Fruit fly (Drosophila melanogaster) whole organism, adult: ENCODE measurements around the gene CG32984.

ENCODE experiments used
- CG11617 ChIP-seq: fragments of 200-800 bp; sonication (Bioruptor generic); optimal IDR thresholded peaks from 2 replicates; lab custom pipeline; 2017; ENCODE audit warnings: mild to moderate bottlenecking, missing biosample characterization, missing genetic modification reagents, missing genetic modification characterization
- CG12768 ChIP-seq: fragments of 200-800 bp; sonication (Bioruptor generic); optimal IDR thresholded peaks from 2 replicates; lab custom pipeline; 2017; ENCODE audit warnings: missing biosample characterization, missing genetic modification characterization, mild to moderate bottlenecking, moderate library complexity, missing genetic modification reagents
- CG14711 ChIP-seq: fragments of 200-800 bp; sonication (Bioruptor generic); optimal IDR thresholded peaks from 2 replicates; lab custom pipeline; 2018; ENCODE audit warnings: missing biosample characterization, mild to moderate bottlenecking, missing genetic modification characterization, moderate library complexity
- CG1620 ChIP-seq: fragments of 200-800 bp; sonication (Bioruptor generic); optimal IDR thresholded peaks from 2 replicates; lab custom pipeline; 2016; ENCODE audit warnings: missing biosample characterization, missing genetic modification characterization
- CG33017 ChIP-seq: fragments of 200-800 bp; sonication (Bioruptor generic); optimal IDR thresholded peaks from 2 replicates; lab custom pipeline; 2018; ENCODE audit warnings: missing biosample characterization, mild to moderate bottlenecking, missing genetic modification characterization, moderate library complexity
- CG5204 ChIP-seq: fragments of 200-800 bp; sonication (Bioruptor generic); optimal IDR thresholded peaks from 2 replicates; lab custom pipeline; 2016; ENCODE audit warnings: missing biosample characterization, missing genetic modification characterization
- CG7045 ChIP-seq: fragments of 200-800 bp; sonication (Bioruptor generic); optimal IDR thresholded peaks from 2 replicates; lab custom pipeline; 2017; ENCODE audit warnings: missing biosample characterization, mild to moderate bottlenecking, missing genetic modification characterization
- CG7101 ChIP-seq: fragments of 200-800 bp; sonication (Bioruptor generic); optimal IDR thresholded peaks from 2 replicates; lab custom pipeline; 2018; ENCODE audit warnings: missing biosample characterization, mild to moderate bottlenecking, missing genetic modification characterization, moderate library complexity
- Clk ChIP-seq: fragments of 200-800 bp; sonication (Bioruptor generic); optimal IDR thresholded peaks from 2 replicates; lab custom pipeline; 2017; ENCODE audit warnings: missing biosample characterization, missing genetic modification characterization
- Crg-1 ChIP-seq: fragments of 200-800 bp; sonication (Bioruptor generic); optimal IDR thresholded peaks from 2 replicates; lab custom pipeline; 2016; ENCODE audit warnings: missing biosample characterization, missing genetic modification characterization
- Hr96 ChIP-seq: fragments of 200-800 bp; sonication (Bioruptor generic); optimal IDR thresholded peaks from 2 replicates; lab custom pipeline; 2016; ENCODE audit warnings: missing biosample characterization, missing genetic modification characterization
- Mnt ChIP-seq: fragments of 200-800 bp; sonication (Bioruptor generic); optimal IDR thresholded peaks from 2 replicates; lab custom pipeline; 2016; ENCODE audit warnings: missing biosample characterization, mild to moderate bottlenecking, missing genetic modification characterization
- bab1 ChIP-seq: fragments of 200-800 bp; sonication (Bioruptor generic); optimal IDR thresholded peaks from 3 replicates; lab custom pipeline; 2019; ENCODE audit warnings: missing biosample characterization, mild to moderate bottlenecking, missing genetic modification characterization, moderate library complexity
- cic ChIP-seq: fragments of 200-800 bp; sonication (Bioruptor generic); optimal IDR thresholded peaks from 2 replicates; lab custom pipeline; 2017; ENCODE audit warnings: missing biosample characterization, mild to moderate bottlenecking, missing genetic modification characterization, moderate library complexity
- cnc ChIP-seq, 2 experiments: fragments of >200 bp; optimal IDR thresholded peaks; 2 replicates each; lab custom pipeline; 2017
- kay ChIP-seq: fragments of 200-800 bp; sonication (Bioruptor generic); peaks from one replicate; lab custom pipeline; 2016; ENCODE audit warnings: missing biosample characterization, missing genetic modification characterization, borderline replicate concordance
- ovo ChIP-seq: fragments of 200-800 bp; sonication (Bioruptor generic); optimal IDR thresholded peaks from 2 replicates; lab custom pipeline; 2016; ENCODE audit warnings: missing biosample characterization, missing genetic modification characterization
- pad ChIP-seq: fragments of 200-800 bp; sonication (Bioruptor generic); optimal IDR thresholded peaks from 3 replicates; lab custom pipeline; 2017; ENCODE audit warnings: missing biosample characterization, missing genetic modification characterization, mild to moderate bottlenecking, moderate library complexity, missing genetic modification reagents
- tj ChIP-seq: fragments of 200-800 bp; sonication (Bioruptor generic); optimal IDR thresholded peaks from 3 replicates; lab custom pipeline; 2017; ENCODE audit warnings: missing biosample characterization, mild to moderate bottlenecking, missing genetic modification characterization, moderate library complexity
- toe ChIP-seq: fragments of 200-800 bp; sonication (Bioruptor generic); optimal IDR thresholded peaks from 2 replicates; lab custom pipeline; 2016; ENCODE audit warnings: missing biosample characterization, missing genetic modification characterization

CG32984 gene

DNA sequence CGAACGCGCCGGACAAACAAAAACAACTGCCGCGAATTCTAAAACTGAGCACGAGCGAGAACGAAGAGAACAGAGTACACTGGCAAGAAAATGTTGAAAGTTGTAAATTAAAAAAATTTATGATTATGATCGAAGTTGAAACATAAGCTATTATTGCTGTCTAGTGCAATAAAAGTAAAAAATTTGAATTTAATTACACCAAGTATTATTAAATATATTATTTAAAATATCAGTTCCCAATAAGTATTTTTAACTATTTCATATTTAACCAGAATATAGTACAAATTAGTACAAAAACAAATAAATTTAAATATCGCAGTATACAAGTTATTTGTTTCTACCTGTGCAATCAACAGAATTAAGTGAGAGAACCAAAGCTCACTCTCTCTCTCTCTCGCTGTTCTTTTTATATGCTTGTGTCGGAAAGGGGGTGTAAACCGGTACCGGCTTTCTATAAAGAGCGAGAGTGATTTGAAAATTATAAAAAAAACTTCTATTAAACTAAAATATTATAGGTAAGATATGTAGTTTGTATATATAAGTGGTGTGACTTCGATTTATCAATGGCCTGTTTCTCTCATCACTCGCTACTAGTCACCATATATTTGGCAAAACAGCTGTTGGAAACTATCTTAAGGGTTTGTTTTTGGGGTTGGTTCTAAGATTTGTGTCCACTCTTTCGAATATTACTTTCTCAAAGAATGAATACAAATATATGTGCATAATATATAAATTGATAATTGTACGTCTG, 13.4 kb upstream of the CG32984 start, which contains the start of gene C1GalTA:
C1GalTA (minus strand) TSS at position 33 of the 751 bp plus-strand sequence.
- TF ChIP-seq bab1 (GFP tag; lab: Kevin White, UChicago): peak; percentile 99
- TF ChIP-seq CG12768: peak; percentile 98
- TF ChIP-seq kay (GFP tag; lab: Kevin White, UChicago): peak; percentile 67
- peak; percentile 35 for TF ChIP-seq CG1620
- TF ChIP-seq toe (GFP tag; lab: Kevin White, UChicago): peak; percentile 48
- TF ChIP-seq CG7045 (GFP tag; lab: Kevin White, UChicago): peak; percentile 98
- peak; percentile 88 for TF ChIP-seq Clk (GFP tag; lab: Kevin White, UChicago)
- TF ChIP-seq CG7101 (tag; lab: Kevin White, UChicago): peak; percentile 99
- peak; percentile 99 for TF ChIP-seq CG11617 (GFP tag; lab: Kevin White, UChicago)
- TF ChIP-seq Mnt (GFP tag; lab: Kevin White, UChicago): peak; percentile 66
- peak; percentile 97 for TF ChIP-seq CG14711
- TF ChIP-seq cnc (optimal IDR thresholded peaks at IDR 0.05; lab: Kevin White, UChicago): no peak
- TF ChIP-seq CG33017 (tag; lab: Kevin White, UChicago): peak; percentile 99
- TF ChIP-seq ovo (GFP tag; lab: Kevin White, UChicago): peak; percentile 74
- peak; percentile 72 for TF ChIP-seq CG5204 (GFP tag; lab: Kevin White, UChicago)
- peak; percentile 91 for TF ChIP-seq cic (GFP tag; lab: Kevin White, UChicago)
- TF ChIP-seq tj (GFP tag; lab: Kevin White, UChicago): peak; percentile 84
- peak; percentile 64 for TF ChIP-seq Hr96
- TF ChIP-seq pad (GFP tag; lab: Kevin White, UChicago): peak; percentile 89
- peak; percentile 90 for TF ChIP-seq Crg-1

DNA sequence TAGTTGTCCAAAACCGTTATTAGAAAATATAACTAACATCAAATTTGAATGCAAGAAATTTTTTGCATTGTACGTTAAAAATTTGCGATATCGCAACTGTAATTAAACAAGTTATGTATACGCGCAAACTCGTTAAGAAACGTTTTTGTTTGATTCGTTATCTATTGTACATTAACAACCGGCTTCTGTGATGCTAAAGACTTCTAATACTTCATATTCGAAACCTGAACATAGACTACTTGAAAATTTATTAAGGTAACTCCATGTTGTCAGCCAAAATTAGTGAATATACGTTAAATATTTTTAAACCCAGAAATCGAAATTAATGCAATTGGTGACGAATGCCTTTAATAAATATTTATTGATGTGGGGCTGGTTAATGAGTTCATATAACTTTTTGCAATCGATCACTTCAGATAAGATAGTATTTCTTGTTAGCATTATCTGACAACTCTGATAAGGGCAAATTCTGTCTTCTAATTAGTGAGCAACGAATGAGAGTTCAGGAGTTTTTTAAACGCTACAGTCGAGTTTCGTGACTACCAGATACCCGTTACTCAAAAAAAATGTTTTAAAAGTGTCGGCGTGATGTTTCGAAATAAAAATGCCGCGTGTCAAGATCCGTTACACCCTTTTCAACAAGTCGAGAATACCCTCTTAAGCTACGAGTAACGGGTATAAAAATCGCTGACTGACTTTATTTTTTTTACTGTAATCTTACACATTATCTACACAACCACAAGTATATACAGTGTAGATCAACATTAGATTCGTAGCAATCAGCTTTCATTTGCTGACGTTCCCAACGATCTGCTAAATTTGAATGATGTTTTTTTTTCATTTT, 12.3 kb upstream of the CG32984 start:
- no peak for TF ChIP-seq CG1620
- TF ChIP-seq CG11617 (GFP tag; lab: Kevin White, UChicago): peak; percentile 11
- no peak for TF ChIP-seq bab1 (GFP tag; lab: Kevin White, UChicago)
- peak; percentile 67 for TF ChIP-seq cic (GFP tag; lab: Kevin White, UChicago)
- peak; percentile 4 for TF ChIP-seq pad (GFP tag; lab: Kevin White, UChicago)
- peak; percentile 44 for TF ChIP-seq CG5204 (GFP tag; lab: Kevin White, UChicago)
- no peak for TF ChIP-seq Clk (GFP tag; lab: Kevin White, UChicago)
- TF ChIP-seq kay (GFP tag; lab: Kevin White, UChicago): peak; percentile 96
- TF ChIP-seq CG12768: peak; percentile 53
- peak; percentile 56 for TF ChIP-seq CG7101 (tag; lab: Kevin White, UChicago)
- no peak for TF ChIP-seq cnc (optimal IDR thresholded peaks at IDR 0.05; lab: Kevin White, UChicago)
- no peak for TF ChIP-seq Hr96
- TF ChIP-seq CG7045 (GFP tag; lab: Kevin White, UChicago): no peak
- peak; percentile 72 for TF ChIP-seq CG33017 (tag; lab: Kevin White, UChicago)
- peak; percentile 37 for TF ChIP-seq ovo (GFP tag; lab: Kevin White, UChicago)
- TF ChIP-seq tj (GFP tag; lab: Kevin White, UChicago): peak; percentile 73
- no peak for TF ChIP-seq CG14711
- no peak for TF ChIP-seq Crg-1
- TF ChIP-seq Mnt (GFP tag; lab: Kevin White, UChicago): no peak
- no peak for TF ChIP-seq toe (GFP tag; lab: Kevin White, UChicago)

DNA sequence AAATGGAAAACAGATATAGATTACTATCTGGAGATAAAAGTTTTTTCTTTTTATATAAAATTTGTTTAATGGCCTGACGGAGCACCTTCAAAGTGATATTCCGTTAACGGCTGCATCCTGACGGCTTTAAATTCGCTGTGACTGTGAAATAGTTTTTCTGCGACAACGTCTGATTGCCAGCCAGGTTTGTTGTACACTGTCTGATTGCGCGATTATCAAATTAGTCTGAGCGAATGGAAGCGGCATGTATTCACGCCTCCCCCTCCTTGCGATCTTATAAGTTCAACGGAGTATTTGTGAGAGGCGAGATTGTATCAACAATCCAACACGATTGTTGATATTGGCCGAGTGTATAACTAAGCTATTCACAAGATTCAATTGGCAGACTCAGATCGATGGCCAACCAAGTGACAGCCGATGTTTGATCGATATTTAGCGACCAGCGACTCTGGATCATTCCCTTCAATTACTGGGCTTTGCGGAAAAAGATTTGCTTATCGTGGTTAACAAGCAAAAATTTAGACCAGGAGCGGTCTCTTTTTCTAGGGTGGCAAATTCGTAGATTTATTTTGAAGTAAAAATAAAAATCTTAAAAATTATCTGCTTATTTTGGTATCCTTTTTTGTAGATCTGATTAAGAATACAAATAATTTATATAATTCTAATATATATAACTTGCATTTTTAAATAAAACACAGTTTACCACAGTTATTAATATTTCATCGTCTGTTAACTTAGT, 9.0 kb upstream of the CG32984 start:
- TF ChIP-seq cic (GFP tag; lab: Kevin White, UChicago) (peak; percentile 74), CG12768 (no peak), tj (GFP tag; lab: Kevin White, UChicago) (no peak), Crg-1 (peak; percentile 16), ovo (GFP tag; lab: Kevin White, UChicago) (no peak), Hr96 (no peak), CG33017 (tag; lab: Kevin White, UChicago) (peak; percentile 15), pad (GFP tag; lab: Kevin White, UChicago) (no peak), CG14711 (no peak), cnc (optimal IDR thresholded peaks at IDR 0.05; lab: Kevin White, UChicago) (no peak), CG11617 (GFP tag; lab: Kevin White, UChicago) (no peak), Clk (GFP tag; lab: Kevin White, UChicago) (no peak), CG7045 (GFP tag; lab: Kevin White, UChicago) (no peak), CG1620 (no peak), kay (GFP tag; lab: Kevin White, UChicago) (peak; percentile 14), bab1 (GFP tag; lab: Kevin White, UChicago) (no peak), toe (GFP tag; lab: Kevin White, UChicago) (no peak), Mnt (GFP tag; lab: Kevin White, UChicago) (peak; percentile 66), CG7101 (tag; lab: Kevin White, UChicago) (no peak), CG5204 (GFP tag; lab: Kevin White, UChicago) (no peak)

DNA sequence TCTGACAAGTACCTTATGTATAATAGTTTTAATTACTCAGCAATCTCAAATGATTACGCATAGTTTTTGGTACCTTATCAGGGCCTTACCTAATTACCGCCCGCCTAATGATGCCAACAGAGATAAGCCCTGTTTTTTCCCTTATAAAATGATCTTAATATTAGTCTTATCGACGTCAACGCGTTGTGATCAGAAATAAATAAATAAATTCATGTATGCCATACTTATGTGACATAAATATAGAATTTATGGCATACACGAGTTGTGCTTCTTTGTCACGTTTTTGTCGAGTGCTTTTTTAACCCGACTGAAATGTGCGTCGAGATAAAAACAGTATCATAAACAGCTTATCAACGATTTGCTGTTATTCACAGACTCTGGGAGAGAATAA, 8.4 kb upstream of the CG32984 start:
- TF ChIP-seq toe (GFP tag; lab: Kevin White, UChicago) (no peak), kay (GFP tag; lab: Kevin White, UChicago) (peak; percentile 18)
